Worm (Caenorhabditis elegans) whole organism, L4 larva: ENCODE measurements around the gene cwp-3.

Experiments used
- D1046.2 ChIP-seq: fragments of 200-800 bp; sonication (Bioruptor generic); IDR thresholded peaks from 2 replicates; pipeline ENCODE4 v1.3.6; 2022; ENCODE audit warnings: missing genetic modification characterization, missing compliant biosample characterization
- T26A8.4 ChIP-seq: fragments of 200-800 bp; sonication (Bioruptor generic); IDR thresholded peaks from 2 replicates; pipeline ENCODE4 v1.3.6; 2022; ENCODE audit warnings: missing genetic modification characterization, missing compliant biosample characterization
- Y48G9A.11 ChIP-seq: fragments of 200-800 bp; sonication (Bioruptor generic); IDR thresholded peaks from 2 replicates; pipeline ENCODE4 v1.3.6; 2022; ENCODE audit warnings: missing genetic modification reagents, missing genetic modification characterization, missing compliant biosample characterization
- aly-2 ChIP-seq: sonication (generic microtip); optimal IDR thresholded peaks from 2 replicates; lab custom pipeline; 2018; ENCODE audit warnings: missing biosample characterization, missing genetic modification characterization
- ama-1 ChIP-seq: fragments of 150-350 bp; optimal IDR thresholded peaks from 2 replicates; lab custom pipeline; 2014; ENCODE audit warnings: inconsistent platforms, mixed read lengths
- ces-1 ChIP-seq: fragments of 150-350 bp; sonication (generic microtip); optimal IDR thresholded peaks from 4 replicates; lab custom pipeline; 2014; ENCODE audit warnings: missing biosample characterization, missing genetic modification reagents, missing genetic modification characterization
- lin-39 ChIP-seq: fragments of 150-350 bp; optimal IDR thresholded peaks from 2 replicates; lab custom pipeline; 2014; ENCODE audit warnings: missing biosample characterization, missing genetic modification reagents, missing genetic modification characterization
- mxl-3 ChIP-seq: fragments of 200-800 bp; sonication (Bioruptor generic); optimal IDR thresholded peaks from 2 replicates; lab custom pipeline; 2018; ENCODE audit warnings: mild to moderate bottlenecking, missing genetic modification characterization, missing compliant biosample characterization
- nhr-25 ChIP-seq: sonication (generic microtip); optimal IDR thresholded peaks from 2 replicates; lab custom pipeline; 2017; ENCODE audit warnings: missing genetic modification characterization, mild to moderate bottlenecking, missing compliant biosample characterization, antibody characterized with exemption, moderate library complexity, borderline replicate concordance; ENCODE audit not compliant: insufficient read depth

ce11 chrV:4846507-4846906, 3.9 kb downstream of the cwp-3 start:
- TF ChIP-seq nhr-25 (tag; lab: Kevin White, UChicago): no peak
- no peak for TF ChIP-seq T26A8.4 (GFP tag; lab: Robert Waterston, UW)
- no peak for TF ChIP-seq aly-2 (tag; lab: Kevin White, UChicago)
- no peak for TF ChIP-seq Y48G9A.11
- no peak for TF ChIP-seq lin-39 (tag; lab: Kevin White, UChicago)
- TF ChIP-seq D1046.2 (GFP tag; lab: Robert Waterston, UW): no peak
- TF ChIP-seq ces-1: no peak
- no peak for TF ChIP-seq ama-1
- TF ChIP-seq mxl-3: no peak
